Worm (Caenorhabditis elegans): Measurements from ENCODE around the gene W05H5.1.

Gene W05H5.1

DNA sequence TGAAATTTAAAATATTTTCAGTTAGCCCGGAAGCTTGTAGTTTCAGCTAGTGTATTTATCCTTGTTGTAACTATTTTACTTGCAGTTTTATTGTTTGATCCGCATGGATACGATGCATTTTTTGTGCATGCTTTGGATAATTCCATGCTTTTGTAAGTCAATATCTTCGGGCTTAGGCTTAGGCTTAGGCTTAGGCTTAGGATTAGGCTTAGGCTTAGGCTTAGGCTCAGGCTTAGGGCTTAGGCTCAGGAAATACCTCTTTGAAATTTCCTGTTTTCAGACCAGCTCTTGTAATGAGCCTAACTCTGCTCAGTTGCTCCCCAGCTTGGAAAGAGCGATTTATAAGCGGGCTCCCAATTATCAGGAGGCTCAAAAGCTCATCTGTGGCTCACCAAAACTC is 22.5 kb upstream of the W05H5.1 start, which contains the start of gene srg-16:
Gene srg-16, plus strand, starts transcription at position 87 of the 400 bp plus-strand sequence.
- TF ChIP-seq mab-5 (tag; optimal IDR thresholded peaks at IDR 0.05) (no peak), ztf-1 (GFP tag; conservative IDR thresholded peaks at IDR 0.05) (no peak), ceh-82 (tag; optimal IDR thresholded peaks at IDR 0.05) (no peak), mdl-1 (tag; optimal IDR thresholded peaks at IDR 0.05) (no peak), skn-1 (tag; optimal IDR thresholded peaks at IDR 0.05) (no peak)

DNA sequence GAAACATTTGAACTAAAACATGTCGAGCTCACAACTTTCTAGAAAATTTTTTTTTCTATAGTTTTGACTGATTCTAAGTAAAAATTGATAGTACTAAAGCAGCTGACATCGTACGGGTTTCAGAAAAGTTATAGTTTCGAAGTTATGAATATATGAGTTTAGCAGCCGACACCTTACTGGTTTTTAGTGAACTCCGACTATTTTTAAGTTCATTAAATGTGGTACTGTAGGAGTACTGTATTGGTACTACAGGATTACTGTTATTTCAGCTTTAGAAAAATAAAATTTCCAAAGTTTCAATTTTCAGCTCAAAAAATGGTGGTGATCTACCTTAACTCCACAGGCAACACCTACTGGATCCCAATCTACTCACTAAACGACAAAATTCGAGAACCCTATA is 21.0 kb upstream of the W05H5.1 start, which contains the start of gene sre-37:
Gene sre-37, plus strand, starts transcription at position 301 of the 400 bp plus-strand sequence.
- TF ChIP-seq C34F6.9 (tag; optimal IDR thresholded peaks at IDR 0.05) (no peak), dmd-4 (tag; optimal IDR thresholded peaks at IDR 0.05) (no peak), snpc-4 (tag; optimal IDR thresholded peaks at IDR 0.05) (no peak), ztf-4 (tag; optimal IDR thresholded peaks at IDR 0.05) (no peak), peb-1 (tag; optimal IDR thresholded peaks at IDR 0.05) (no peak), aly-2 (tag; optimal IDR thresholded peaks at IDR 0.05) (no peak)

DNA sequence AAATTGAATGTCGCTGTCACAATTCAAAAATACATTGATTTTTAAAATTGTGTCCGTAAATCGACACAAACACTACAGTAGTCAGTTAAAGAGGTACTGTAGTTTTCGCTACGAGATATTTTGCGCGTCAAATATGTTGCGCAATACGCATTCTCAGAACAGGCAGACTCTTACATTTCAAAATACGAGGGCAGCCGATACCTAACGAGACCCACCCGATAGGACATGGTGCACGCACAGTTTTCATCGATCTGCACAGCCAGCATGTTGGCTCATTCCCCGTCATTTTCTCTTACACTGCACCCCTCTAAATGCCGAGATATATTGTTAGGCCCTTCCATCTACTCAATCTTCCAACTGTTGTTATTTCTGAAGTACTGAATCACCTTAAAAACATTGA is 17.7 kb upstream of the W05H5.1 start, which contains the start of gene F15A4.2:
Gene F15A4.2, plus strand, starts transcription at position 301 of the 400 bp plus-strand sequence.
- TF ChIP-seq sem-4 (tag; optimal IDR thresholded peaks at IDR 0.05): no peak
- no peak for TF ChIP-seq nhr-237 (tag; optimal IDR thresholded peaks at IDR 0.05)
- no peak for TF ChIP-seq nhr-12 (tag; optimal IDR thresholded peaks at IDR 0.05)
- TF ChIP-seq snpc-4 (tag; optimal IDR thresholded peaks at IDR 0.05): no peak
- TF ChIP-seq ztf-11 (tag; optimal IDR thresholded peaks at IDR 0.05): no peak
- TF ChIP-seq ceh-16 (tag; optimal IDR thresholded peaks at IDR 0.05): no peak
- no peak for TF ChIP-seq alr-1 (tag; optimal IDR thresholded peaks at IDR 0.05)
- TF ChIP-seq nhr-23 (tag; optimal IDR thresholded peaks at IDR 0.05): no peak
- TF ChIP-seq gmeb-1 (tag; optimal IDR thresholded peaks at IDR 0.05): no peak

DNA sequence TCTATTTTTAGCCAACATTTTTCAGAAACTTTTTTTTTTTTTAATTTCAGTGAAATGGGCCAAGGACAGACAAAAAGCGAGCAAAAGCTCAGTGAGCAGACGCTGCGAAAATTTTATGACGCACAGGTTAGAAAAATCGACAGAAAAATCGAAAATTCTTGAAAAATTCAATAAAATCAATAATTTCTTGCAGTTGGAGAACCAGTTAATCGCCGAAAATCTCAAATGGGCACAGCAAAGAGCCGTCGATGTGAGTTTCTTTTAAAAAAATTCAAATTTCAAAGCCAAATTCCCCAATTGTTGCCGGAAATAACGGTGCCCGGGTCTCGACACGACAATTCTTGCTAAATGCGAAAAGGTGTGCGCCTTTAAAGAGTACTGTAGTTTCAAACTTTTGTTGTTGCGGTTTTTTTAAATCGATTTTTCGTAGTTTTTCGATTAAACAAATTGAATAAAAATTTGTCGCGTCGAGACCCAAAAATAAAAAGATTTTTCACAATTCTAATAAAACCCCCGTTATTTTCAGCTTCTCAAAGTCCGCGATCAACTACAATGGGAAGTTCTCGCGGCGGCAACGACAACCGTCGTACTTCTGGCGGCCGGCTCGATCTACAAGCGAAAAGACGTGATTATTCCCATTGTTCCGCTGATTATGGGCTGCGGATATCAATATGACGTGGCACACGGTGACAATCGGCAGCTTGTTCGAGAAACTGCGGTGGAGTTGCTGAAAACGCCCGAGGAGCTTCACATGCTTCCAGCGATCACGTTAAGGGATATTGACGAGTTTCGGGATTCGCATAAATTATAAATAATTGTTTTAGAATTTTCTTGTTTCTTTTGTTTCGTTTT is 16.2 kb upstream of the W05H5.1 start, which contains the start of gene tag-280:
Gene tag-280, plus strand, starts transcription at position 51 of the 852 bp plus-strand sequence.
- TF ChIP-seq ztf-1 (GFP tag; conservative IDR thresholded peaks at IDR 0.05) (no peak), sem-4 (tag; optimal IDR thresholded peaks at IDR 0.05) (no peak), nhr-10 (tag; optimal IDR thresholded peaks at IDR 0.05) (no peak)

DNA sequence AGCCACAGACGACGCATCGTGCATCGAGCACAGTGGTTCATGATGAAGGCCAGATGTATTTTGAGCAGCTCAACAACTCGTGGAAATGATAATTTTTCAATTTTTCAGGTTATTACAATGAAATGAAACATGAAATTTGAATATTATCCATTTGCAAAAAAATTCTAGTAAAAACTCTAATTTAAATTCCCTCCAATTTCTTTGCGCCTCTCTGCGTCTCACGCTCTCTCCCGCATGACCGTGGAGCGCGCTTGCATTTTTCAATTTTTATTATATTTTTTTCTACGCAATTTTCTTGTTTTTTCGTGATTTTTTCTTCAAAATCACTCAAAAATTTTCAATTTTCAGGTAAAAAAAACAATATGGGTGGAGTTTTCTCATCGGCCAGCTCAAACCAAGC is 14.8 kb upstream of the W05H5.1 start, which contains the start of gene tag-281:
Gene tag-281, plus strand, starts transcription at position 340 of the 400 bp plus-strand sequence.
- TF ChIP-seq mdl-1 (tag; optimal IDR thresholded peaks at IDR 0.05): peak in 1 of 2 experiments; percentile 14
- TF ChIP-seq nhr-129 (tag; optimal IDR thresholded peaks at IDR 0.05): peak; percentile 40
- no peak for TF ChIP-seq elt-3 (tag; optimal IDR thresholded peaks at IDR 0.05)
- TF ChIP-seq egl-27 (tag; optimal IDR thresholded peaks at IDR 0.05): peak; percentile 71
- TF ChIP-seq nhr-11 (tag; optimal IDR thresholded peaks at IDR 0.05): no peak
- TF ChIP-seq unc-62 (GFP tag; optimal IDR thresholded peaks at IDR 0.05): no peak
- peak; percentile 47 for TF ChIP-seq ZK546.5 (tag; optimal IDR thresholded peaks at IDR 0.05)
- peak; percentile 86 for TF ChIP-seq sma-9 (GFP tag; optimal IDR thresholded peaks at IDR 0.05)
- no peak for TF ChIP-seq sma-9 (tag; optimal IDR thresholded peaks at IDR 0.05)
- peak; percentile 49 for TF ChIP-seq R02D3.7 (tag; optimal IDR thresholded peaks at IDR 0.05)
- TF ChIP-seq nhr-77 (tag; optimal IDR thresholded peaks at IDR 0.05): no peak
- TF ChIP-seq lin-39 (tag; optimal IDR thresholded peaks at IDR 0.05): no peak
- TF ChIP-seq lsy-2 (tag; optimal IDR thresholded peaks at IDR 0.05): peak; percentile 86 to 92
- TF ChIP-seq fos-1 (tag; optimal IDR thresholded peaks at IDR 0.05): no peak
- no peak for TF ChIP-seq Y55F3AM.14 (GFP tag; optimal IDR thresholded peaks at IDR 0.05)
- no peak for TF ChIP-seq ztf-1 (GFP tag; conservative IDR thresholded peaks at IDR 0.05)
- peak; percentile 49 for TF ChIP-seq nhr-237 (tag; optimal IDR thresholded peaks at IDR 0.05)
- TF ChIP-seq unc-55 (GFP tag; optimal IDR thresholded peaks at IDR 0.05): peak; percentile 93
- no peak for TF ChIP-seq ceh-16 (tag; optimal IDR thresholded peaks at IDR 0.05)
- TF ChIP-seq unc-39 (tag; optimal IDR thresholded peaks at IDR 0.05): no peak
- no peak for TF ChIP-seq blmp-1 (tag; optimal IDR thresholded peaks at IDR 0.05; ENCODE audit: insufficient read depth)
- peak; percentile 66 for TF ChIP-seq lin-11 (tag; optimal IDR thresholded peaks at IDR 0.05)
- TF ChIP-seq nhr-12 (tag; optimal IDR thresholded peaks at IDR 0.05): no peak
- TF ChIP-seq ama-1 (optimal IDR thresholded peaks at IDR 0.05): no peak
- TF ChIP-seq ztf-11 (tag; optimal IDR thresholded peaks at IDR 0.05): no peak
- TF ChIP-seq C34F6.9 (tag; optimal IDR thresholded peaks at IDR 0.05): peak; percentile 85
- TF ChIP-seq nhr-21 (tag; optimal IDR thresholded peaks at IDR 0.05): peak; percentile 72
- TF ChIP-seq zag-1 (tag; optimal IDR thresholded peaks at IDR 0.05): peak; percentile 7
- TF ChIP-seq gmeb-1 (tag; optimal IDR thresholded peaks at IDR 0.05): peak; percentile 99
- TF ChIP-seq alr-1 (tag; optimal IDR thresholded peaks at IDR 0.05): no peak
- no peak for TF ChIP-seq skn-1 (tag; optimal IDR thresholded peaks at IDR 0.05)
- peak; percentile 68 for TF ChIP-seq mab-5 (tag; optimal IDR thresholded peaks at IDR 0.05)
- no peak for TF ChIP-seq nhr-23 (tag; optimal IDR thresholded peaks at IDR 0.05)
- TF ChIP-seq sma-3 (GFP tag; optimal IDR thresholded peaks at IDR 0.05): peak; percentile 82
- peak; percentile 85 for TF ChIP-seq lin-13 (GFP tag; optimal IDR thresholded peaks at IDR 0.05)
- TF ChIP-seq peb-1 (tag; optimal IDR thresholded peaks at IDR 0.05): no peak

Measured in whole organism, L2 larva.